Fruit fly (Drosophila melanogaster): Measurements from ENCODE around the gene CG33985.

CG33985 gene

DNA sequence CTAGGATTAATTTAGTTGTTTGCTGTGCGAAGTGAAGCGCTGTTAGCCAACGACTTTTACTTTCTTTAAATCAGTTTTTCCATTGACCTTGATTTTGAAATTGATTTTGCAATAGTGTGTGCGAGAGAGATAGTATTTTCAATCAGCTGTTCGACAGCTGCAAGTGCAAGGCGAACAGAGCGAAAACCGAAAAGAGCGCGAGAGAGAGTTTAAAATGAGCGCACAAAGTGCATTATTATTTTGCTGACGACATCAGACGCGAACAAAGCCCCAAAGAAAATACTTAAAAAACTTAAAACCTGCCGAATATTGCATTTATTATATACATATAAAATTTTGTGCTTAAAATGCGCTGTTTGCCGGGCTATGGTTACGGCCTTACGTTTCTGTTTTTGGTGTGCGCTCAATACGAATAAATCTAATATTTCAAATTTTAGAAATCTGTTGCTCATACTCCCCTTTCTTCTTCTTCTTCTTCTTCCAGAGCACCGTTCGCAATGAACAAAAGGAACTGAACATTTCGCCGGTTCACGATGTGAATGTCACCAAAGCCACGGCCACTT, 14.8 kb downstream of the CG33985 start:
- TF ChIP-seq sage (GFP tag; optimal IDR thresholded peaks at IDR 0.05) (peak; percentile 18), Rel (GFP tag; optimal IDR thresholded peaks at IDR 0.05) (no peak), Rel (tag; optimal IDR thresholded peaks at IDR 0.05) (peak; percentile 2), brk (GFP tag; optimal IDR thresholded peaks at IDR 0.05) (peak; percentile 49), rgr (GFP tag; optimal IDR thresholded peaks at IDR 0.05) (peak; percentile 11), OdsH (GFP tag; optimal IDR thresholded peaks at IDR 0.05) (no peak), N (GFP tag; optimal IDR thresholded peaks at IDR 0.05) (no peak), Dif (GFP tag; optimal IDR thresholded peaks at IDR 0.05; ENCODE audit: partially characterized antibody) (peak; percentile 57), dl (GFP tag; optimal IDR thresholded peaks at IDR 0.05; ENCODE audit: insufficient read depth in 1 of 2, partially characterized antibody in 2 of 2) (peak; percentile 44 to 66), Hr78 (GFP tag; optimal IDR thresholded peaks at IDR 0.05) (no peak), HLH106 (tag; optimal IDR thresholded peaks at IDR 0.05) (no peak)

dm6 chr3L:15510787-15511186, 15.8 kb downstream of the CG33985 start, which contains the start of gene MsrA:
TSS of gene MsrA (plus strand) at chr3L:15511052.
- TF ChIP-seq CG9705 (GFP tag; optimal IDR thresholded peaks at IDR 0.05) = no peak
- TF ChIP-seq rgr (GFP tag; optimal IDR thresholded peaks at IDR 0.05) = peak; percentile 9
- peak; percentile 74 to 84 for TF ChIP-seq dl (GFP tag; optimal IDR thresholded peaks at IDR 0.05; ENCODE audit: insufficient read depth in 1 of 2, partially characterized antibody in 2 of 2)
- TF ChIP-seq Dif (GFP tag; optimal IDR thresholded peaks at IDR 0.05; ENCODE audit: partially characterized antibody) = peak; percentile 81
- no peak for TF ChIP-seq dmrt93B (GFP tag; optimal IDR thresholded peaks at IDR 0.05)
- no peak for TF ChIP-seq woc (GFP tag; optimal IDR thresholded peaks at IDR 0.05)
- no peak for TF ChIP-seq sage (GFP tag; optimal IDR thresholded peaks at IDR 0.05)
- peak; percentile 16 for TF ChIP-seq OdsH (GFP tag; optimal IDR thresholded peaks at IDR 0.05)
- peak; percentile 28 for TF ChIP-seq h (GFP tag; optimal IDR thresholded peaks at IDR 0.05)
- peak; percentile 25 for TF ChIP-seq Sp1 (GFP tag; optimal IDR thresholded peaks at IDR 0.05)

DNA sequence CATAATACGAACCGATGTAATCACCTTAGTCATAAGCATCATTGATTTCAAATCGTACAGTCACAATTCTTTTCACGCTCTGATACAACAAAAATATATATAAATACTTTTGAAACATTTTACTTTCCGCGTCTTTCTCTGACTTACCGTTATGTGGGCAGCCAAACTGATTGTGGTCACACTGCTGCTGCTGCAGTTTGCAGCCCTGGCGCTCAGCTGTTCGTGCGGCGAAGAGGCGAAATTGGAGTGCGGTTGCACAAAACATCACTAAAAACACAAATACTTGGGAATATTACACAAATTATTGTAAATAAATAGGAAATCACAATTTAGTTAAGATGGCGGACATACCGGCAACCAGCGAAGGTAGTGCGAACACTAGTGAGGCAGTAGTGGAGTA, 17.2 kb downstream of the CG33985 start, which contains the start of the genes gdl and gdl-ORF39:
Gene gdl (plus strand): TSS at position 48 of the 400 bp plus-strand sequence.
Gene gdl-ORF39 (plus strand): TSS at position 48 of the 400 bp plus-strand sequence.
- no peak for TF ChIP-seq CG9705 (GFP tag; optimal IDR thresholded peaks at IDR 0.05)
- no peak for TF ChIP-seq Rel (GFP tag; optimal IDR thresholded peaks at IDR 0.05)
- TF ChIP-seq Rel (tag; optimal IDR thresholded peaks at IDR 0.05) = no peak
- no peak for TF ChIP-seq Jra (GFP tag; optimal IDR thresholded peaks at IDR 0.05)
- TF ChIP-seq OdsH (GFP tag; optimal IDR thresholded peaks at IDR 0.05) = no peak
- no peak for TF ChIP-seq lola (GFP tag; optimal IDR thresholded peaks at IDR 0.05)
- TF ChIP-seq N (GFP tag; optimal IDR thresholded peaks at IDR 0.05) = no peak
- no peak for TF ChIP-seq Sp1 (GFP tag; optimal IDR thresholded peaks at IDR 0.05)
- TF ChIP-seq foxo (GFP tag; optimal IDR thresholded peaks at IDR 0.05) = no peak
- no peak for TF ChIP-seq usp (GFP tag; optimal IDR thresholded peaks at IDR 0.05)
- TF ChIP-seq br (GFP tag; optimal IDR thresholded peaks at IDR 0.05) = no peak
- TF ChIP-seq fru (GFP tag; optimal IDR thresholded peaks at IDR 0.05) = no peak
- TF ChIP-seq dmrt93B (GFP tag; optimal IDR thresholded peaks at IDR 0.05) = no peak
- TF ChIP-seq Myc (optimal IDR thresholded peaks at IDR 0.05) = no peak
- no peak for TF ChIP-seq Mio (GFP tag; optimal IDR thresholded peaks at IDR 0.05)
- TF ChIP-seq dsf (GFP tag; optimal IDR thresholded peaks at IDR 0.05; ENCODE audit: borderline replicate concordance) = no peak

DNA sequence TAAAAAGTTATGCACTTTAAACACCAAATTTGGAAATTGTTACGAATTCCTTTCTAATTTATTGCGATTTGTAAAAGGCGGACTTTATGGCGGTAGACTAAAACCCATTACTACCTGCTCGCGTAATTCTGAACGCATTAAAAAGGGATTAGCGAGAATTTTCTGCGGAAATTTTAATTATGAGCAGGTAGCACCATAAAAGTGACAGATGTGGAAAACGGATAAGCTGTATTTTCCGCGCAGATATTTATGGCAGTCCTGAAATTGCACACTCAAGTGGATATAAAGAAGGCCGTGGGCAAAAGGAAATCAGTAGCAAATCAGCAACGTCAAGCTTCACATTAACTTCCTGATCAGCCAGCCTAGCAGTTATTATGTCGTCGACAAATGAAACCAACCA, 17.9 kb downstream of the CG33985 start, which contains the start of gene Z600:
Gene Z600 (plus strand): TSS at position 312 of the 400 bp plus-strand sequence.
- TF ChIP-seq brk (GFP tag; optimal IDR thresholded peaks at IDR 0.05) (no peak), Rel (GFP tag; optimal IDR thresholded peaks at IDR 0.05) (no peak), Rel (tag; optimal IDR thresholded peaks at IDR 0.05) (no peak), Mio (GFP tag; optimal IDR thresholded peaks at IDR 0.05) (no peak), sv (GFP tag; optimal IDR thresholded peaks at IDR 0.05) (no peak), jim (GFP tag; optimal IDR thresholded peaks at IDR 0.05) (no peak), CG9705 (GFP tag; optimal IDR thresholded peaks at IDR 0.05) (no peak), usp (GFP tag; optimal IDR thresholded peaks at IDR 0.05) (no peak), rgr (GFP tag; optimal IDR thresholded peaks at IDR 0.05) (no peak), OdsH (GFP tag; optimal IDR thresholded peaks at IDR 0.05) (no peak), CG32264 (GFP tag; optimal IDR thresholded peaks at IDR 0.05) (no peak), CrebA (GFP tag; optimal IDR thresholded peaks at IDR 0.05; ENCODE audit: borderline replicate concordance) (no peak), Abd-B (GFP tag; optimal IDR thresholded peaks at IDR 0.05) (no peak)

- TF ChIP-seq N (GFP tag; optimal IDR thresholded peaks at IDR 0.05) = no peak
- TF ChIP-seq dsf (GFP tag; optimal IDR thresholded peaks at IDR 0.05; ENCODE audit: borderline replicate concordance) = peak; percentile 83
- TF ChIP-seq GATAd (GFP tag; optimal IDR thresholded peaks at IDR 0.05) = no peak
- peak; percentile 89 for TF ChIP-seq Rel (GFP tag; optimal IDR thresholded peaks at IDR 0.05)
- peak; percentile 95 for TF ChIP-seq Rel (tag; optimal IDR thresholded peaks at IDR 0.05)
- TF ChIP-seq CG32264 (GFP tag; optimal IDR thresholded peaks at IDR 0.05) = peak; percentile 97
- TF ChIP-seq brk (GFP tag; optimal IDR thresholded peaks at IDR 0.05) = peak; percentile 98
- no peak for TF ChIP-seq Hr83 (GFP tag; optimal IDR thresholded peaks at IDR 0.05; ENCODE audit: poor library complexity, severe bottlenecking)
- no peak for TF ChIP-seq CrebA (GFP tag; optimal IDR thresholded peaks at IDR 0.05; ENCODE audit: borderline replicate concordance)
- TF ChIP-seq rgr (GFP tag; optimal IDR thresholded peaks at IDR 0.05) = peak; percentile 99
- TF ChIP-seq sv (GFP tag; optimal IDR thresholded peaks at IDR 0.05) = peak; percentile 98
- peak; percentile 85 for TF ChIP-seq Mio (GFP tag; optimal IDR thresholded peaks at IDR 0.05)
- peak; percentile 98 for TF ChIP-seq CG9705 (GFP tag; optimal IDR thresholded peaks at IDR 0.05)
- no peak for TF ChIP-seq Vsx2 (GFP tag; optimal IDR thresholded peaks at IDR 0.05; ENCODE audit: partially characterized antibody)
- TF ChIP-seq Abd-B (GFP tag; optimal IDR thresholded peaks at IDR 0.05) = no peak
- TF ChIP-seq ey (GFP tag; optimal IDR thresholded peaks at IDR 0.05) = peak; percentile 97
- peak; percentile 99 for TF ChIP-seq fru (GFP tag; optimal IDR thresholded peaks at IDR 0.05)
- TF ChIP-seq lola (GFP tag; optimal IDR thresholded peaks at IDR 0.05) = no peak
- TF ChIP-seq Myc (optimal IDR thresholded peaks at IDR 0.05) = no peak
- peak; percentile 96 for TF ChIP-seq woc (GFP tag; optimal IDR thresholded peaks at IDR 0.05)
- TF ChIP-seq sage (GFP tag; optimal IDR thresholded peaks at IDR 0.05) = peak; percentile 98
- peak; percentile 96 for TF ChIP-seq tai (GFP tag; optimal IDR thresholded peaks at IDR 0.05)
- peak; percentile 99 for TF ChIP-seq OdsH (GFP tag; optimal IDR thresholded peaks at IDR 0.05)
- peak; percentile 94 for TF ChIP-seq dmrt93B (GFP tag; optimal IDR thresholded peaks at IDR 0.05)
- peak; percentile 99 for TF ChIP-seq br (GFP tag; optimal IDR thresholded peaks at IDR 0.05)
- TF ChIP-seq dl (GFP tag; optimal IDR thresholded peaks at IDR 0.05; ENCODE audit: insufficient read depth in 1 of 2, partially characterized antibody in 2 of 2) = no peak
These were observed 18.4 kb downstream of the CG33985 start, which contains the start of gene CG7841 for dm6 chr3L:15508233-15508632. TSS of gene CG7841 (minus strand) at chr3L:15508252.
